Fruit fly (Drosophila melanogaster) S2 (cell line): Measurements from ENCODE around the gene Kr-h2.

Source experiments
- CG8478 ChIP-seq: fragments of >200 bp; optimal IDR thresholded peaks from 2 replicates; lab custom pipeline; 2018
- CTCF ChIP-seq, 2 experiments: fragments of >200 bp; optimal IDR thresholded peaks; 2 replicates each; lab custom pipeline; 2018

- TF ChIP-seq CG8478 (lab: Kevin White, UChicago) (no peak), CTCF (optimal IDR thresholded peaks at IDR 0.05; lab: Kevin White, UChicago) (no peak)
Measured at dm6 chr2L:6084694-6085093, 13.9 kb downstream of the Kr-h2 start.
